Worm (Caenorhabditis elegans) whole organism, L4 larva: ENCODE results near the gene srz-66.

Experiments used
- T26A8.4 ChIP-seq: fragments of 200-800 bp; sonication (Bioruptor generic); IDR thresholded peaks from 2 replicates; pipeline ENCODE4 v1.3.6; 2022; ENCODE audit warnings: missing genetic modification characterization, missing compliant biosample characterization
- Y48G9A.11 ChIP-seq: fragments of 200-800 bp; sonication (Bioruptor generic); IDR thresholded peaks from 2 replicates; pipeline ENCODE4 v1.3.6; 2022; ENCODE audit warnings: missing genetic modification reagents, missing genetic modification characterization, missing compliant biosample characterization
- daf-12 ChIP-seq: fragments of 150-350 bp; optimal IDR thresholded peaks from 2 replicates; lab custom pipeline; 2014; ENCODE audit warnings: missing biosample characterization, missing genetic modification reagents, missing genetic modification characterization
- fkh-10 ChIP-seq: fragments of 150-350 bp; optimal IDR thresholded peaks from 2 replicates; lab custom pipeline; 2014; ENCODE audit warnings: missing biosample characterization, missing genetic modification reagents, missing genetic modification characterization
- nhr-237 ChIP-seq: sonication (generic microtip); optimal IDR thresholded peaks from 2 replicates; lab custom pipeline; 2017; ENCODE audit warnings: missing biosample characterization, missing genetic modification characterization
- unc-130 ChIP-seq: sonication (generic microtip); optimal IDR thresholded peaks from 2 replicates; lab custom pipeline; 2016; ENCODE audit warnings: missing genetic modification reagents, missing genetic modification characterization, missing compliant biosample characterization

- TF ChIP-seq Y48G9A.11 (GFP tag; lab: Robert Waterston, UW) (no peak), T26A8.4 (no peak), fkh-10 (no peak), nhr-237 (no peak), unc-130 (no peak), daf-12 (tag; lab: Kevin White, UChicago) (no peak)
Observed at ce11 chrV:17208045-17208444, 40.7 kb upstream of the srz-66 start, which contains the start of gene Y68A4A.13.
